Fruit fly (Drosophila melanogaster) whole organism, prepupa: Measurements from ENCODE around the gene CG3603.

Experiments used
- CG10631 ChIP-seq: fragments of 200-800 bp; sonication (Bioruptor generic); optimal IDR thresholded peaks from 2 replicates; lab custom pipeline; 2016; ENCODE audit warnings: missing biosample characterization, missing genetic modification characterization
- CG11902 ChIP-seq: fragments of 200-800 bp; sonication (Bioruptor generic); optimal IDR thresholded peaks from 3 replicates; lab custom pipeline; 2016; ENCODE audit warnings: missing biosample characterization, missing genetic modification characterization
- CG1621 ChIP-seq: fragments of 200-800 bp; sonication (Bioruptor generic); optimal IDR thresholded peaks from 3 replicates; lab custom pipeline; 2018; ENCODE audit warnings: missing biosample characterization, mild to moderate bottlenecking, missing genetic modification characterization
- CG3032 ChIP-seq: fragments of 200-800 bp; optimal IDR thresholded peaks from 2 replicates; lab custom pipeline; 2019; ENCODE audit warnings: missing biosample characterization, mild to moderate bottlenecking, missing genetic modification characterization, moderate library complexity
- CG32006 ChIP-seq: fragments of 200-800 bp; sonication (Bioruptor generic); optimal IDR thresholded peaks from 3 replicates; lab custom pipeline; 2017; ENCODE audit warnings: missing biosample characterization, mild to moderate bottlenecking, missing genetic modification characterization
- CG34406 ChIP-seq: fragments of 200-800 bp; sonication (Bioruptor generic); optimal IDR thresholded peaks from 3 replicates; lab custom pipeline; 2016; ENCODE audit warnings: missing biosample characterization, missing genetic modification characterization
- CG4318 ChIP-seq: fragments of 200-800 bp; sonication (Bioruptor generic); optimal IDR thresholded peaks from 3 replicates; lab custom pipeline; 2017; ENCODE audit warnings: missing biosample characterization, mild to moderate bottlenecking, missing genetic modification characterization
- CG6163 ChIP-seq: fragments of 200-800 bp; sonication (Bioruptor generic); IDR thresholded peaks from 3 replicates; pipeline ENCODE4 v1.3.6; 2022; ENCODE audit warnings: missing biosample characterization, missing genetic modification characterization
- CG6276 ChIP-seq: fragments of 200-800 bp; sonication (Bioruptor generic); optimal IDR thresholded peaks from 2 replicates; lab custom pipeline; 2017; ENCODE audit warnings: missing biosample characterization, mild to moderate bottlenecking, missing genetic modification characterization
- CG6808 ChIP-seq: fragments of 200-800 bp; sonication (Bioruptor generic); optimal IDR thresholded peaks from 3 replicates; lab custom pipeline; 2017; ENCODE audit warnings: missing biosample characterization, missing genetic modification characterization, mild to moderate bottlenecking, moderate library complexity, missing genetic modification reagents
- CG6854 ChIP-seq: fragments of 200-800 bp; sonication (Bioruptor generic); optimal IDR thresholded peaks from 2 replicates; lab custom pipeline; 2017; ENCODE audit warnings: missing biosample characterization, mild to moderate bottlenecking, missing genetic modification characterization
- CG7368 ChIP-seq: fragments of 200-800 bp; sonication (Bioruptor generic); optimal IDR thresholded peaks from 3 replicates; lab custom pipeline; 2016; ENCODE audit warnings: missing biosample characterization, missing genetic modification characterization
- CG8119 ChIP-seq: fragments of 200-800 bp; sonication (Bioruptor generic); IDR thresholded peaks from 3 replicates; pipeline ENCODE4 v1.3.6; 2022; ENCODE audit warnings: missing biosample characterization, missing genetic modification characterization
- CG8632 ChIP-seq: fragments of 200-800 bp; sonication (Bioruptor generic); optimal IDR thresholded peaks from 3 replicates; lab custom pipeline; 2016; ENCODE audit warnings: missing biosample characterization, missing genetic modification characterization
- CG9139 ChIP-seq: fragments of 200-800 bp; sonication (Bioruptor generic); optimal IDR thresholded peaks from 3 replicates; lab custom pipeline; 2017; ENCODE audit warnings: missing biosample characterization, mild to moderate bottlenecking, missing genetic modification characterization
- Eip78C ChIP-seq: fragments of 200-800 bp; sonication (Bioruptor generic); peaks from one replicate; lab custom pipeline; 2016; ENCODE audit warnings: missing biosample characterization, missing genetic modification characterization
- Eip93F ChIP-seq: fragments of 200-800 bp; sonication (Bioruptor generic); optimal IDR thresholded peaks from 2 replicates; lab custom pipeline; 2016; ENCODE audit warnings: missing biosample characterization, mild to moderate bottlenecking, missing genetic modification characterization
- Ets21C ChIP-seq: fragments of 200-800 bp; sonication (Bioruptor generic); optimal IDR thresholded peaks from 3 replicates; lab custom pipeline; 2016; ENCODE audit warnings: missing biosample characterization, missing genetic modification characterization
- Ets96B ChIP-seq: fragments of 200-800 bp; optimal IDR thresholded peaks from 2 replicates; lab custom pipeline; 2019; ENCODE audit warnings: missing biosample characterization, mild to moderate bottlenecking, missing genetic modification characterization, moderate library complexity
- Gug ChIP-seq: fragments of 200-800 bp; sonication (Bioruptor generic); IDR thresholded peaks from 2 replicates; pipeline ENCODE4 v1.3.6; 2022; ENCODE audit warnings: missing biosample characterization, missing genetic modification characterization
- Hr38 ChIP-seq: sonication (Bioruptor generic); optimal IDR thresholded peaks from 2 replicates; lab custom pipeline; 2016; ENCODE audit warnings: missing biosample characterization, missing genetic modification characterization
- Hr39 ChIP-seq: fragments of 200-800 bp; sonication (Bioruptor generic); optimal IDR thresholded peaks from 2 replicates; lab custom pipeline; 2016; ENCODE audit warnings: missing biosample characterization, missing genetic modification characterization
- Hr4 ChIP-seq: fragments of 200-800 bp; sonication (Bioruptor generic); optimal IDR thresholded peaks from 3 replicates; lab custom pipeline; 2016; ENCODE audit warnings: missing biosample characterization, missing genetic modification characterization
- Met ChIP-seq: fragments of 200-800 bp; sonication (Bioruptor generic); optimal IDR thresholded peaks from 3 replicates; lab custom pipeline; 2016; ENCODE audit warnings: missing biosample characterization, missing genetic modification characterization
- Sox14 ChIP-seq: fragments of 200-800 bp; sonication (Bioruptor generic); optimal IDR thresholded peaks from 3 replicates; lab custom pipeline; 2016; ENCODE audit warnings: missing biosample characterization, missing genetic modification characterization
- Sox15 ChIP-seq: fragments of 200-800 bp; sonication (Bioruptor generic); optimal IDR thresholded peaks from 3 replicates; lab custom pipeline; 2016; ENCODE audit warnings: missing biosample characterization, missing genetic modification characterization
- achi ChIP-seq: fragments of 200-800 bp; sonication (Bioruptor generic); optimal IDR thresholded peaks from 3 replicates; lab custom pipeline; 2016; ENCODE audit warnings: missing biosample characterization, missing genetic modification characterization
- acj6 ChIP-seq: fragments of 200-800 bp; sonication (Bioruptor generic); optimal IDR thresholded peaks from 3 replicates; lab custom pipeline; 2016; ENCODE audit warnings: missing biosample characterization, missing genetic modification characterization
- cyc ChIP-seq: fragments of 200-800 bp; sonication (Bioruptor generic); optimal IDR thresholded peaks from 3 replicates; lab custom pipeline; 2016; ENCODE audit warnings: missing biosample characterization, missing genetic modification characterization
- dac ChIP-seq: fragments of 200-800 bp; sonication (Bioruptor generic); optimal IDR thresholded peaks from 2 replicates; lab custom pipeline; 2017; ENCODE audit warnings: missing biosample characterization, mild to moderate bottlenecking, missing genetic modification characterization
- eg ChIP-seq: fragments of 200-800 bp; sonication (Bioruptor generic); IDR thresholded peaks from 3 replicates; pipeline ENCODE4 v1.3.6; 2022; ENCODE audit warnings: missing biosample characterization, missing genetic modification characterization
- esn ChIP-seq: fragments of 200-800 bp; sonication (Bioruptor generic); optimal IDR thresholded peaks from 2 replicates; lab custom pipeline; 2016; ENCODE audit warnings: missing biosample characterization, mild to moderate bottlenecking, missing genetic modification characterization, moderate library complexity
- fd59A ChIP-seq: fragments of 200-800 bp; sonication (Bioruptor generic); optimal IDR thresholded peaks from 2 replicates; lab custom pipeline; 2017; ENCODE audit warnings: missing biosample characterization, mild to moderate bottlenecking, missing genetic modification characterization, missing genetic modification reagents
- fd85E ChIP-seq: fragments of 200-800 bp; sonication (Bioruptor generic); optimal IDR thresholded peaks from 3 replicates; lab custom pipeline; 2016; ENCODE audit warnings: missing biosample characterization, missing genetic modification characterization
- fkh ChIP-seq: fragments of 200-800 bp; sonication (Bioruptor generic); optimal IDR thresholded peaks from 3 replicates; lab custom pipeline; 2017; ENCODE audit warnings: missing biosample characterization, mild to moderate bottlenecking, missing genetic modification characterization, moderate library complexity
- net ChIP-seq: fragments of 200-800 bp; sonication (Bioruptor generic); optimal IDR thresholded peaks from 3 replicates; lab custom pipeline; 2016; ENCODE audit warnings: missing biosample characterization, missing genetic modification characterization
- pdm3 ChIP-seq: fragments of 200-800 bp; sonication (Bioruptor generic); optimal IDR thresholded peaks from 3 replicates; lab custom pipeline; 2016; ENCODE audit warnings: missing biosample characterization, missing genetic modification characterization
- ss ChIP-seq, 2 experiments: fragments of 200-800 bp; sonication (Bioruptor generic); optimal IDR thresholded peaks; 2 replicates in 1 of 2; 3 replicates in 1 of 2; lab custom pipeline; 2017 to 2018; ENCODE audit warnings: mild to moderate bottlenecking in 2 of 2, missing biosample characterization in 2 of 2, missing genetic modification characterization in 2 of 2, moderate library complexity in 1 of 2
- svp ChIP-seq: fragments of 200-800 bp; sonication (Bioruptor generic); peaks from one replicate; lab custom pipeline; 2016; ENCODE audit warnings: missing biosample characterization, missing genetic modification characterization
- vri ChIP-seq: fragments of 200-800 bp; sonication (Bioruptor generic); optimal IDR thresholded peaks from 3 replicates; lab custom pipeline; 2016; ENCODE audit warnings: missing biosample characterization, mild to moderate bottlenecking, missing genetic modification characterization

Gene CG3603

dm6 chrX:2907105-2907694 is 40.6 kb upstream of the CG3603 start (continued):
- TF ChIP-seq fd85E (GFP tag; lab: Kevin White, UChicago) (no peak), Met (GFP tag; lab: Kevin White, UChicago) (peak; percentile 43), CG1621 (tag; lab: Kevin White, UChicago) (no peak), CG8632 (no peak), CG10631 (GFP tag; lab: Kevin White, UChicago) (peak; percentile 15), Ets21C (GFP tag; lab: Kevin White, UChicago) (peak; percentile 20), vri (GFP tag; lab: Kevin White, UChicago) (no peak), CG6163 (no peak), Eip78C (peak; percentile 75), Gug (no peak; the same call in 1 of the 2 replicates), Sox15 (peak; percentile 24), dac (no peak), svp (GFP tag; lab: Kevin White, UChicago) (peak; percentile 74), CG6808 (GFP tag; lab: Kevin White, UChicago) (no peak), CG32006 (peak; percentile 10)

DNA sequence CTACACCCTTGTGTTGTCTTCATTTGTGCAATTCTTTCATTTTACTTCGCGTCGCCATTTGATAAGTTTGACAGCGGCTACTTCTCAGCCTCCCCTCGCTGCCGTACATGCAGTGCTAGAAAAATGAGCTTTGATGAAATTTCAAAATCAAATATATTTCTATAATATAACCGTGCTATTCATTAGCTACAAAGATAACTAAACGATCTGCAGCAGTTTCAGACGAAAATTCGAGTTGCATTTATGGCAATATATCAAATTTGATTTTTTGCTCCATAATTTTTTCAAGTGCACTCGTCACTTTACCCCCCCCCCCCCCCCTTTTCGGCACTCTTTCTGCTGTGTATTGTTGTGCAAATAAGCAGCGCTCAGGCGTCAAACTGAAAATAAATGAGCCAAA is 35.3 kb upstream of the CG3603 start:
- TF ChIP-seq CG10631 (GFP tag; lab: Kevin White, UChicago) (no peak), Eip78C (peak; percentile 36), svp (GFP tag; lab: Kevin White, UChicago) (peak; percentile 42)

dm6 chrX:2914091-2914490 is 33.7 kb upstream of the CG3603 start:
- TF ChIP-seq Eip78C (peak; percentile 19), CG32006 (no peak), pdm3 (GFP tag; lab: Kevin White, UChicago) (no peak), svp (GFP tag; lab: Kevin White, UChicago) (no peak), esn (no peak), CG3032 (tag; lab: Kevin White, UChicago) (peak; percentile 1), CG6163 (no peak), Ets96B (peak; percentile 17), fd59A (GFP tag; lab: Kevin White, UChicago) (no peak), Eip93F (GFP tag; lab: Kevin White, UChicago) (no peak), fkh (GFP tag; lab: Kevin White, UChicago) (no peak), Sox15 (no peak)

- TF ChIP-seq CG6854 (GFP tag; lab: Kevin White, UChicago) = no peak
- TF ChIP-seq CG6276 (GFP tag; lab: Kevin White, UChicago) = no peak
- TF ChIP-seq vri (GFP tag; lab: Kevin White, UChicago) = no peak
- TF ChIP-seq CG32006 = no peak
These were observed 32.7 kb upstream of the CG3603 start for dm6 chrX:2915108-2915507.

DNA sequence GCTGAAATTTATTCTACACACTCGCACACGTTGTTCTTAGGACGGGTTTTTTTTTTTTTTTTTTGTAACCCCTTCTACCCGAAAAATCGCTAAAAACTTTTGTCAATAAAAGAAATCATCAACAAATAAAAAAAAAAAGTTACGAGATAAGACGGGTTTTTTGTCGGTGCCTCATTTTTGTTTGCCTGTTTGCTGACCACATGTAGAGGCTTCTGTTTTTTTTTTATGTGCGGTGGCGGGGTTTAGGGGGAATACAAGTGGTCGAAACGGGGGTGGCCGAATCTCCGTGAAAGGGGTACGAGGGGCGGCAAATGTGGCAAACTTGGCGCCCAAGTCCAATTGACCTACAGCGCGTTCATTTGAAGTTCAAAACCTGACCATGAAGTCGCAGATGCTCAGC is 29.3 kb upstream of the CG3603 start:
- no peak for TF ChIP-seq CG8119 (GFP tag; lab: Robert Waterston, UW)
- TF ChIP-seq fkh (GFP tag; lab: Kevin White, UChicago) = peak; percentile 64
- TF ChIP-seq esn = no peak
- no peak for TF ChIP-seq acj6 (GFP tag; lab: Kevin White, UChicago)
- no peak for TF ChIP-seq Ets96B
- TF ChIP-seq CG4318 (GFP tag; lab: Kevin White, UChicago) = no peak
- no peak for TF ChIP-seq CG9139 (GFP tag; lab: Kevin White, UChicago)
- peak; percentile 6 for TF ChIP-seq vri (GFP tag; lab: Kevin White, UChicago)

DNA sequence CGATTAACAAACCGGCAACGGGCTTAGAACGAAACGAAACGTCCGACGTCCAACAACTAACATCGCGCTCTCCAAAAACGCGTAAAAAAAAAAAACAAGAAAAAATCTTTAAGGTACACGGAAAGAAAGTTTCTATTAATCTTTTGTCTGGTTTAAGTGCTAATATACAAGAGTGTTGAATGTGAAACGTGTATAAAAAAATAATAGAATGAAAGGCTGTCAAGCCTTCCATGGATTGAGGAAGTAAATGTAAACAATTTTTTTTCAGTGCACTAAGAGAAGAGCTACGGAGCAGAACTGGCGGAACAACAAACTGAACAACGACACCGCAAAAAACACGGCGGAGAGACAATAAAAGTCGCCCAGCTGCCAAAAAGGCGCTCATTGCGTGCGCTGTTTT is 28.1 kb upstream of the CG3603 start, which contains the start of gene CG3588:
CG3588 (plus strand) TSS at position 29 of the 400 bp plus-strand sequence.
- TF ChIP-seq CG34406 (GFP tag; lab: Kevin White, UChicago) (no peak), Ets21C (GFP tag; lab: Kevin White, UChicago) (peak; percentile 22), CG3032 (tag; lab: Kevin White, UChicago) (no peak), Hr4 (no peak), CG9139 (GFP tag; lab: Kevin White, UChicago) (no peak), dac (no peak), vri (GFP tag; lab: Kevin White, UChicago) (peak; percentile 4), cyc (peak; percentile 25), CG6808 (GFP tag; lab: Kevin White, UChicago) (no peak), Hr39 (peak; percentile 40), CG6854 (GFP tag; lab: Kevin White, UChicago) (no peak), esn (no peak), ss (GFP tag; optimal IDR thresholded peaks at IDR 0.05; lab: Kevin White, UChicago) (no peak), Eip93F (GFP tag; lab: Kevin White, UChicago) (no peak), Sox14 (GFP tag; lab: Kevin White, UChicago) (no peak), Hr38 (GFP tag; lab: Kevin White, UChicago) (no peak), achi (no peak), CG11902 (GFP tag; lab: Kevin White, UChicago) (peak; percentile 3), CG7368 (no peak), eg (GFP tag; lab: Robert Waterston, UW) (0 out of 3 replicates have a peak, but pooled peaks have one; percentile 26), CG8119 (GFP tag; lab: Robert Waterston, UW) (no peak), net (GFP tag; lab: Kevin White, UChicago) (no peak), pdm3 (GFP tag; lab: Kevin White, UChicago) (no peak), CG1621 (tag; lab: Kevin White, UChicago) (no peak)
